Worm (Caenorhabditis elegans): ENCODE data around the gene hrpf-2.

DNA sequence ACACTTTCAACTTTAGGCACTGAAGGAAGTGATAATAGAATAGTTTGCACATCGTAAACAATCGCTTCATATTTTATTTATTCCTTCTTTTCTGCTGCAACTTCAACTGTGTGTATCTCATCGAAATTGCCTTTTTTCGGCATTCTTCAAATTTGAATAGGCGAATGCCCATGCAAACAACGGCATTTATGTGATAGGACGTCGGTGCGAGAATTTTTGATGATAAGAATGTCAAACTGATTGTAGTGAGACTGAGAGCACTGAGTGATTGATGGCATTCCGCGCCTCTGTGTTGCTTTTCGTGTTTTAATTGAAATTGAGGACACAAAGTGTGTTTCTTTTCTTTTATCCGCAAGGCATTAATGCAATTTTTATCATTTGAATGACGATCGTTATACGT, 45.5 kb downstream of the hrpf-2 start:
- TF ChIP-seq him-1 (tag; optimal IDR thresholded peaks at IDR 0.05) (no peak), dao-5 (tag; optimal IDR thresholded peaks at IDR 0.05) (no peak)

Measured in whole organism, L4/young adult.